Worm (Caenorhabditis elegans): ENCODE measurements around the gene lin-45.

Gene lin-45

ce11 chrIV:6747083-6747482 is 1.3 kb downstream of the lin-45 start:
- TF ChIP-seq ceh-39 (tag; optimal IDR thresholded peaks at IDR 0.05): no peak
- TF ChIP-seq ces-1 (GFP tag; optimal IDR thresholded peaks at IDR 0.05): no peak
- no peak for TF ChIP-seq mep-1 (tag; optimal IDR thresholded peaks at IDR 0.05)
- no peak for TF ChIP-seq ztf-11 (tag; optimal IDR thresholded peaks at IDR 0.05)
- TF ChIP-seq nhr-28 (tag; optimal IDR thresholded peaks at IDR 0.05): no peak
- TF ChIP-seq elt-1 (tag; optimal IDR thresholded peaks at IDR 0.05; ENCODE audit: borderline replicate concordance, insufficient read depth): no peak
- TF ChIP-seq drap-1 (GFP tag; optimal IDR thresholded peaks at IDR 0.05): no peak
- no peak for TF ChIP-seq ceh-83 (GFP tag; optimal IDR thresholded peaks at IDR 0.05)
- no peak for TF ChIP-seq elt-3 (tag; optimal IDR thresholded peaks at IDR 0.05)
- TF ChIP-seq snpc-4 (tag; optimal IDR thresholded peaks at IDR 0.05): no peak
- TF ChIP-seq mab-5 (tag; optimal IDR thresholded peaks at IDR 0.05): no peak
- no peak for TF ChIP-seq bed-3 (GFP tag; optimal IDR thresholded peaks at IDR 0.05)
- TF ChIP-seq ceh-43 (GFP tag; optimal IDR thresholded peaks at IDR 0.05): no peak
- TF ChIP-seq ham-2 (GFP tag; optimal IDR thresholded peaks at IDR 0.05): no peak
- no peak for TF ChIP-seq nhr-2 (tag; optimal IDR thresholded peaks at IDR 0.05)

ce11 chrIV:6742159-6742558 is 6.2 kb downstream of the lin-45 start, which contains the start of gene smg-7:
smg-7 (minus strand) TSS chrIV:6742443.
- TF ChIP-seq snpc-4 (tag; optimal IDR thresholded peaks at IDR 0.05) (no peak), ztf-11 (tag; optimal IDR thresholded peaks at IDR 0.05) (no peak), unc-62 (GFP tag; optimal IDR thresholded peaks at IDR 0.05) (no peak), ceh-83 (GFP tag; optimal IDR thresholded peaks at IDR 0.05) (no peak), ceh-39 (tag; optimal IDR thresholded peaks at IDR 0.05) (no peak), drap-1 (GFP tag; optimal IDR thresholded peaks at IDR 0.05) (no peak), mep-1 (tag; optimal IDR thresholded peaks at IDR 0.05) (no peak), lsy-2 (tag; optimal IDR thresholded peaks at IDR 0.05) (no peak), flh-1 (GFP tag; optimal IDR thresholded peaks at IDR 0.05) (no peak), nhr-76 (tag; optimal IDR thresholded peaks at IDR 0.05) (no peak), unc-39 (tag; optimal IDR thresholded peaks at IDR 0.05) (no peak), cnd-1 (tag; optimal IDR thresholded peaks at IDR 0.05) (no peak), ces-1 (GFP tag; optimal IDR thresholded peaks at IDR 0.05) (no peak), sem-2 (GFP tag; optimal IDR thresholded peaks at IDR 0.05) (no peak), bed-3 (GFP tag; optimal IDR thresholded peaks at IDR 0.05) (no peak), lin-13 (tag; optimal IDR thresholded peaks at IDR 0.05) (no peak), ceh-43 (GFP tag; optimal IDR thresholded peaks at IDR 0.05) (no peak)

DNA sequence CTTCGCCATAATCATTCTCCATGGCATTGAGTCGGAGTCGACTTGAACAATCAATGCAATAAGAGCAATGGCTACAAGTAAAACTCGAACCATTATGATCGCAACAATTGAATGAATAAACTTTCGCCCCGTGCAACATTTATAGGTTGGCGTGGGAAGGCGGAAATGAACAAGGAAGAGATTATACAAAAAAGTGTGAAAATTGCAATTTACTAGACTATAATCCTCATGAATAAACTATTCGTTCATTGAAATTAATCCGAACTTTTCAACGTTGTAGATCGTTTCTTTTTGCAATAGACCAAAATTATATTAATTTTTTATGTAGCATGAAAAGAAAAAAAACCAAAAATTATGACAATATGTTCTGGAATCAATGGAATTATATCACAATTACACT is 8.2 kb downstream of the lin-45 start, which contains the start of gene Y73B6A.3:
TSS of gene Y73B6A.3 (minus strand) at position 101 of the 400 bp plus-strand sequence.
- no peak for TF ChIP-seq cnd-1 (tag; optimal IDR thresholded peaks at IDR 0.05)
